Worm (Caenorhabditis elegans) whole organism, L4 larva: ENCODE measurements around the gene slc-25A10.
A peak's percentile ranks its signal among the peaks of the same experiment; 100 is the strongest.

Experiments used
- D1046.2 ChIP-seq: fragments of 200-800 bp; sonication (Bioruptor generic); IDR thresholded peaks from 2 replicates; pipeline ENCODE4 v1.3.6; 2022; ENCODE audit warnings: missing genetic modification characterization, missing compliant biosample characterization
- F10B5.3 ChIP-seq: sonication (generic microtip); optimal IDR thresholded peaks from 2 replicates; lab custom pipeline; 2016; ENCODE audit warnings: mild to moderate bottlenecking, missing genetic modification characterization, missing compliant biosample characterization
- F26F4.8 ChIP-seq: fragments of 200-800 bp; sonication (Bioruptor generic); conservative IDR thresholded peaks from 2 replicates; pipeline ENCODE4 v1.3.6; 2022; ENCODE audit warnings: missing genetic modification characterization, missing compliant biosample characterization
- R02D3.7 ChIP-seq: fragments of 150-350 bp; sonication (generic microtip); optimal IDR thresholded peaks from 3 replicates; lab custom pipeline; 2014; ENCODE audit warnings: missing biosample characterization, missing genetic modification characterization
- Y105C5A.15 ChIP-seq: fragments of 200-800 bp; sonication (Bioruptor generic); IDR thresholded peaks from 2 replicates; pipeline ENCODE4 v1.3.6; 2022; ENCODE audit warnings: missing genetic modification characterization, missing compliant biosample characterization
- Y75B8A.6 ChIP-seq: fragments of 200-800 bp; sonication (Bioruptor generic); IDR thresholded peaks from 2 replicates; pipeline ENCODE4 v1.3.6; 2022; ENCODE audit warnings: missing genetic modification reagents, missing genetic modification characterization, missing compliant biosample characterization
- ZK546.5 ChIP-seq, 2 experiments: sonication (generic microtip); optimal IDR thresholded peaks; 2 replicates each; lab custom pipeline; 2017; ENCODE audit warnings: missing biosample characterization in 2 of 2, missing genetic modification characterization in 2 of 2
- aha-1 ChIP-seq: fragments of 150-350 bp; peaks from one replicate; lab custom pipeline; 2014; ENCODE audit warnings: missing biosample characterization, missing genetic modification characterization
- ama-1 ChIP-seq: fragments of 150-350 bp; optimal IDR thresholded peaks from 2 replicates; lab custom pipeline; 2014; ENCODE audit warnings: inconsistent platforms, mixed read lengths
- attf-4 ChIP-seq: sonication (generic microtip); optimal IDR thresholded peaks from 3 replicates; lab custom pipeline; 2017; ENCODE audit warnings: missing biosample characterization, missing genetic modification characterization
- ceh-20 ChIP-seq: fragments of 200-800 bp; sonication (Bioruptor generic); IDR thresholded peaks from 2 replicates; pipeline ENCODE4 v1.3.6; 2022; ENCODE audit warnings: missing genetic modification reagents, missing genetic modification characterization, missing compliant biosample characterization
- ceh-82 ChIP-seq: sonication (generic microtip); optimal IDR thresholded peaks from 2 replicates; lab custom pipeline; 2017; ENCODE audit warnings: missing biosample characterization, missing genetic modification characterization
- ctbp-1 ChIP-seq: fragments of 200-800 bp; sonication (Bioruptor generic); IDR thresholded peaks from 2 replicates; pipeline ENCODE4 v1.3.6; 2022; ENCODE audit warnings: missing genetic modification reagents, missing genetic modification characterization, missing compliant biosample characterization
- daf-12 ChIP-seq: fragments of 150-350 bp; optimal IDR thresholded peaks from 2 replicates; lab custom pipeline; 2014; ENCODE audit warnings: missing biosample characterization, missing genetic modification reagents, missing genetic modification characterization
- daf-19 ChIP-seq: fragments of 200-800 bp; sonication (Bioruptor generic); conservative IDR thresholded peaks from 2 replicates; pipeline ENCODE4 v1.3.6; 2022; ENCODE audit warnings: missing genetic modification characterization, missing compliant biosample characterization
- dmd-8 ChIP-seq: fragments of 200-800 bp; sonication (Bioruptor generic); IDR thresholded peaks from 2 replicates; pipeline ENCODE4 v1.3.6; 2022; ENCODE audit warnings: missing genetic modification characterization, missing compliant biosample characterization
- dmd-9 ChIP-seq: fragments of 200-800 bp; sonication (Bioruptor generic); IDR thresholded peaks from 2 replicates; pipeline ENCODE4 v1.3.6; 2022; ENCODE audit warnings: missing genetic modification reagents, missing genetic modification characterization, missing compliant biosample characterization
- dpl-1 ChIP-seq: fragments of 150-350 bp; optimal IDR thresholded peaks from 2 replicates; lab custom pipeline; 2014; ENCODE audit warnings: missing biosample characterization, missing genetic modification reagents, missing genetic modification characterization
- dve-1 ChIP-seq: sonication (generic microtip); optimal IDR thresholded peaks from 2 replicates; lab custom pipeline; 2017; ENCODE audit warnings: antibody characterized with exemption, mild to moderate bottlenecking, missing genetic modification characterization, missing compliant biosample characterization; ENCODE audit not compliant: insufficient read depth
- fos-1 ChIP-seq: fragments of 150-350 bp; optimal IDR thresholded peaks from 2 replicates; lab custom pipeline; 2014; ENCODE audit warnings: missing biosample characterization, missing genetic modification characterization
- hif-1 ChIP-seq, 2 experiments: sonication (generic microtip); optimal IDR thresholded peaks; 2 replicates each; lab custom pipeline; 2016 to 2017; ENCODE audit warnings: missing compliant biosample characterization in 2 of 2, missing genetic modification characterization in 2 of 2, missing genetic modification reagents in 2 of 2, missing genotype in 2 of 2, mild to moderate bottlenecking in 1 of 2
- lim-7 ChIP-seq: fragments of 200-800 bp; sonication (Bioruptor generic); IDR thresholded peaks from 2 replicates; pipeline ENCODE4 v1.3.6; 2022; ENCODE audit warnings: missing genetic modification characterization, missing compliant biosample characterization
- lin-13 ChIP-seq: fragments of 150-350 bp; optimal IDR thresholded peaks from 2 replicates; lab custom pipeline; 2014; ENCODE audit warnings: missing biosample characterization, missing genetic modification reagents, missing genetic modification characterization
- lir-3 ChIP-seq: sonication (generic microtip); optimal IDR thresholded peaks from 2 replicates; lab custom pipeline; 2016; ENCODE audit warnings: mild to moderate bottlenecking, missing genetic modification characterization, missing compliant biosample characterization
- madf-5 ChIP-seq, 2 experiments: fragments of 200-800 bp; sonication (Bioruptor generic); IDR thresholded peaks; 2 replicates each; pipeline ENCODE4 v1.3.6; 2022; ENCODE audit warnings: missing compliant biosample characterization in 2 of 2, missing genetic modification characterization in 2 of 2
- madf-9 ChIP-seq: fragments of 200-800 bp; sonication (Bioruptor generic); conservative IDR thresholded peaks from 2 replicates; pipeline ENCODE4 v1.3.6; 2022; ENCODE audit warnings: missing genetic modification reagents, missing genetic modification characterization, missing compliant biosample characterization
- mdt-29 ChIP-seq: fragments of 200-800 bp; sonication (Bioruptor generic); IDR thresholded peaks from 2 replicates; pipeline ENCODE4 v1.3.6; 2022; ENCODE audit warnings: missing genetic modification reagents, missing genetic modification characterization, missing compliant biosample characterization
- mxl-3 ChIP-seq: fragments of 200-800 bp; sonication (Bioruptor generic); optimal IDR thresholded peaks from 2 replicates; lab custom pipeline; 2018; ENCODE audit warnings: mild to moderate bottlenecking, missing genetic modification characterization, missing compliant biosample characterization
- nhr-102 ChIP-seq: sonication (generic microtip); optimal IDR thresholded peaks from 2 replicates; lab custom pipeline; 2016; ENCODE audit warnings: mild to moderate bottlenecking, missing genetic modification characterization, moderate library complexity, missing compliant biosample characterization
- nhr-11 ChIP-seq: fragments of 150-350 bp; optimal IDR thresholded peaks from 2 replicates; lab custom pipeline; 2014; ENCODE audit warnings: missing biosample characterization, missing genetic modification characterization
- nhr-237 ChIP-seq: sonication (generic microtip); optimal IDR thresholded peaks from 2 replicates; lab custom pipeline; 2017; ENCODE audit warnings: missing biosample characterization, missing genetic modification characterization
- nhr-25 ChIP-seq: sonication (generic microtip); optimal IDR thresholded peaks from 2 replicates; lab custom pipeline; 2017; ENCODE audit warnings: missing genetic modification characterization, mild to moderate bottlenecking, missing compliant biosample characterization, antibody characterized with exemption, moderate library complexity, borderline replicate concordance; ENCODE audit not compliant: insufficient read depth
- nhr-28 ChIP-seq: fragments of 150-350 bp; optimal IDR thresholded peaks from 2 replicates; lab custom pipeline; 2014; ENCODE audit warnings: missing biosample characterization, missing genetic modification characterization
- nhr-41 ChIP-seq: fragments of 200-800 bp; sonication (Bioruptor generic); IDR thresholded peaks from 2 replicates; pipeline ENCODE4 v1.3.6; 2022; ENCODE audit warnings: missing genetic modification reagents, missing genetic modification characterization, missing compliant biosample characterization
- nhr-42 ChIP-seq: fragments of 200-800 bp; sonication (Bioruptor generic); IDR thresholded peaks from 2 replicates; pipeline ENCODE4 v1.3.6; 2022; ENCODE audit warnings: missing genetic modification characterization, missing compliant biosample characterization
- pha-4 ChIP-seq, 2 experiments: fragments of 150-350 bp in 1 of 2; fragments of 200-800 bp in 1 of 2; sonication (Bioruptor generic) in 1 of 2; IDR thresholded peaks in 1 of 2; optimal IDR thresholded peaks in 1 of 2; 2 replicates each; pipeline versions ENCODE4 v1.3.6 to Lab custom; 2014 to 2022; ENCODE audit warnings: missing genetic modification characterization in 2 of 2, missing genetic modification reagents in 2 of 2, missing biosample characterization in 1 of 2, missing compliant biosample characterization in 1 of 2
- php-3 ChIP-seq: fragments of 200-800 bp; sonication (Bioruptor generic); IDR thresholded peaks from 2 replicates; pipeline ENCODE4 v1.3.6; 2022; ENCODE audit warnings: missing genetic modification reagents, missing genetic modification characterization, missing compliant biosample characterization
- rbr-2 ChIP-seq: sonication (generic microtip); optimal IDR thresholded peaks from 2 replicates; lab custom pipeline; 2016; ENCODE audit warnings: missing genotype, missing genetic modification characterization, missing compliant biosample characterization
- saeg-2 ChIP-seq: fragments of 200-800 bp; sonication (Bioruptor generic); IDR thresholded peaks from 2 replicates; pipeline ENCODE4 v1.3.6; 2022; ENCODE audit warnings: missing genetic modification reagents, missing genetic modification characterization, missing compliant biosample characterization
- sdz-12 ChIP-seq: fragments of 200-800 bp; sonication (Bioruptor generic); optimal IDR thresholded peaks from 2 replicates; lab custom pipeline; 2018; ENCODE audit warnings: mild to moderate bottlenecking, missing genetic modification characterization, missing compliant biosample characterization
- set-16 ChIP-seq: fragments of 200-800 bp; sonication (Bioruptor generic); IDR thresholded peaks from 2 replicates; pipeline ENCODE4 v1.3.6; 2022; ENCODE audit warnings: missing genetic modification reagents, missing genetic modification characterization, missing compliant biosample characterization
- snpc-1.2 ChIP-seq: fragments of 200-800 bp; sonication (Bioruptor generic); IDR thresholded peaks from 2 replicates; pipeline ENCODE4 v1.3.6; 2022; ENCODE audit warnings: missing genetic modification reagents, missing genetic modification characterization, missing compliant biosample characterization
- snpc-4 ChIP-seq: fragments of 150-350 bp; optimal IDR thresholded peaks from 2 replicates; lab custom pipeline; 2014; ENCODE audit warnings: missing biosample characterization, missing genetic modification characterization
- spr-1 ChIP-seq: sonication (generic microtip); optimal IDR thresholded peaks from 2 replicates; lab custom pipeline; 2016; ENCODE audit warnings: mild to moderate bottlenecking, missing genetic modification characterization, missing compliant biosample characterization
- tag-97 ChIP-seq: fragments of 200-800 bp; sonication (Bioruptor generic); IDR thresholded peaks from 2 replicates; pipeline ENCODE4 v1.3.6; 2022; ENCODE audit warnings: missing genetic modification characterization, missing compliant biosample characterization
- tra-1 ChIP-seq: fragments of 200-800 bp; sonication (Bioruptor generic); IDR thresholded peaks from 2 replicates; pipeline ENCODE4 v1.3.6; 2022; ENCODE audit warnings: missing genetic modification reagents, missing genetic modification characterization, missing compliant biosample characterization
- unc-130 ChIP-seq: sonication (generic microtip); optimal IDR thresholded peaks from 2 replicates; lab custom pipeline; 2016; ENCODE audit warnings: missing genetic modification reagents, missing genetic modification characterization, missing compliant biosample characterization
- vab-7 ChIP-seq: fragments of 200-800 bp; sonication (Bioruptor generic); IDR thresholded peaks from 2 replicates; pipeline ENCODE4 v1.3.6; 2022; ENCODE audit warnings: missing genetic modification reagents, missing genetic modification characterization, missing compliant biosample characterization
- zfp-2 ChIP-seq: sonication (generic microtip); optimal IDR thresholded peaks from 2 replicates; lab custom pipeline; 2016; ENCODE audit warnings: mild to moderate bottlenecking, missing genetic modification characterization, missing compliant biosample characterization
- zip-11 ChIP-seq: fragments of 200-800 bp; sonication (Bioruptor generic); IDR thresholded peaks from 2 replicates; pipeline ENCODE4 v1.3.6; 2022; ENCODE audit warnings: missing genetic modification characterization, missing compliant biosample characterization
- ztf-11 ChIP-seq: fragments of 150-350 bp; optimal IDR thresholded peaks from 2 replicates; lab custom pipeline; 2014; ENCODE audit warnings: missing biosample characterization, missing genetic modification characterization

slc-25A10 gene

ce11 chrX:6740282-6740982, 15.0 kb upstream of the slc-25A10 start (continued):
- TF ChIP-seq ceh-20 (GFP tag; lab: Robert Waterston, UW) (no peak), unc-130 (GFP tag; lab: Kevin White, UChicago) (no peak), nhr-237 (no peak), zip-11 (no peak), spr-1 (tag; lab: Kevin White, UChicago) (no peak), set-16 (no peak), mxl-3 (no peak), dmd-8 (GFP tag; lab: Robert Waterston, UW) (0 out of 2 replicates have a peak, but pooled peaks have one; percentile 10), tag-97 (GFP tag; lab: Robert Waterston, UW) (no peak), dmd-9 (GFP tag; lab: Robert Waterston, UW) (no peak), sdz-12 (GFP tag; lab: Kevin White, UChicago) (peak; percentile 58), Y75B8A.6 (GFP tag; lab: Robert Waterston, UW) (no peak), R02D3.7 (tag; lab: Kevin White, UChicago) (no peak), fos-1 (tag; lab: Kevin White, UChicago) (no peak), php-3 (GFP tag; lab: Robert Waterston, UW) (no peak), nhr-102 (tag; lab: Kevin White, UChicago) (no peak), tra-1 (no peak), madf-9 (GFP tag; lab: Robert Waterston, UW) (no peak), snpc-1.2 (GFP tag; lab: Robert Waterston, UW) (no peak), ztf-11 (tag; lab: Kevin White, UChicago) (no peak), lim-7 (GFP tag; lab: Robert Waterston, UW) (no peak), D1046.2 (no peak), vab-7 (GFP tag; lab: Robert Waterston, UW) (no peak), zfp-2 (tag; lab: Kevin White, UChicago) (no peak), hif-1 (tag; optimal IDR thresholded peaks at IDR 0.05; lab: Kevin White, UChicago) (peak in 1 of 2 experiments; percentile 78), ama-1 (no peak), aha-1 (tag; lab: Kevin White, UChicago) (peak; percentile 95), rbr-2 (tag; lab: Kevin White, UChicago) (peak; percentile 41), daf-19 (no peak), nhr-42 (GFP tag; lab: Robert Waterston, UW) (no peak), madf-5 (GFP tag; IDR thresholded peaks at IDR 0.05; lab: Robert Waterston, UW) (no peak), ceh-82 (no peak), mdt-29 (no peak), attf-4 (tag; lab: Kevin White, UChicago) (no peak), lin-13 (GFP tag; lab: Kevin White, UChicago) (no peak), saeg-2 (no peak), daf-12 (tag; lab: Kevin White, UChicago) (no peak), Y105C5A.15 (no peak), snpc-4 (tag; lab: Kevin White, UChicago) (no peak), pha-4 (GFP tag; IDR thresholded peaks at IDR 0.05; lab: Robert Waterston, UW) (no peak), pha-4 (tag; optimal IDR thresholded peaks at IDR 0.05; lab: Kevin White, UChicago) (no peak), nhr-11 (tag; lab: Kevin White, UChicago) (no peak), ctbp-1 (0 out of 2 replicates have a peak, but pooled peaks have one; percentile 21), nhr-25 (tag; lab: Kevin White, UChicago) (no peak), lir-3 (no peak), F10B5.3 (no peak), nhr-41 (GFP tag; lab: Robert Waterston, UW) (no peak), nhr-28 (tag; lab: Kevin White, UChicago) (no peak), ZK546.5 (tag; optimal IDR thresholded peaks at IDR 0.05; lab: Kevin White, UChicago) (no peak), dpl-1 (GFP tag; lab: Kevin White, UChicago) (no peak), dve-1 (tag; lab: Kevin White, UChicago) (no peak), F26F4.8 (no peak)
